Worm (Caenorhabditis elegans) whole organism, midembryonic: Measurements from ENCODE around the gene jmjd-2.

Source experiments
- T22C8.4 ChIP-seq: fragments of 200-800 bp; sonication (Bioruptor generic); IDR thresholded peaks from 2 replicates; pipeline ENCODE4 v1.3.6; 2022; ENCODE audit warnings: missing genetic modification characterization, missing compliant biosample characterization
- cog-1 ChIP-seq: sonication (generic microtip); optimal IDR thresholded peaks from 2 replicates; lab custom pipeline; 2016; ENCODE audit warnings: missing genetic modification characterization, missing compliant biosample characterization
- flt-1 ChIP-seq: fragments of 200-800 bp; sonication (Bioruptor generic); IDR thresholded peaks from 2 replicates; pipeline ENCODE4 v1.3.6; 2022; ENCODE audit warnings: missing genetic modification characterization, missing compliant biosample characterization
- klf-2 ChIP-seq: fragments of 200-800 bp; sonication (Bioruptor generic); conservative IDR thresholded peaks from 2 replicates; pipeline ENCODE4 v1.3.6; 2022; ENCODE audit warnings: missing genetic modification reagents, missing genetic modification characterization, missing compliant biosample characterization
- tab-1 ChIP-seq: fragments of 200-800 bp; sonication (Bioruptor generic); IDR thresholded peaks from 2 replicates; pipeline ENCODE4 v1.3.6; 2022; ENCODE audit warnings: missing genetic modification characterization, missing compliant biosample characterization
- ztf-23 ChIP-seq: fragments of 200-800 bp; sonication (Bioruptor generic); IDR thresholded peaks from 2 replicates; pipeline ENCODE4 v1.3.6; 2022; ENCODE audit warnings: missing genetic modification reagents, missing genetic modification characterization, missing compliant biosample characterization
- ztf-29 ChIP-seq: fragments of 200-800 bp; sonication (Bioruptor generic); IDR thresholded peaks from 2 replicates; pipeline ENCODE4 v1.3.6; 2022; ENCODE audit warnings: missing genetic modification reagents, missing genetic modification characterization, missing compliant biosample characterization

DNA sequence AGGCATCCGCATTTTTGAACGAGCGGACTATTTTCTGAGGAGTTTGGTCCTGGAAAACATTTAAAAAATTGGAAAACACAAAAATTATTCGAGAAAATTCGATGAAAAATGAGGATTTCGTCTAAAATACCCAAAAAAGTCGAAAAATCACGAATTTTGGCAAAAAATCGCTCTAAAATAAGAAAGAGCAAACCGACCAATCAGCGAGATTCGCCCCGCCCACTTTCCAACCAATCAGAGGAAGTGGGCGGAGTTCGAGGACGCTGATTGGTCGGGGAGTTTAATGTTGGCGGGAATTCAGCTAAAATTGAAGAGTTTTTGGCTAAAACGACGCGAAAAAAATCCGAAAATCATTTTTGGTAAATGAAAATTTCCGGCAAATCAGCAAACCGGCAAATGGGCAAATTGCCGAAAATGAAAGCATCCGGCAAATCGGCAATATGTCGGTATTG, 25.8 kb upstream of the jmjd-2 start, which contains the start of gene Y54G11A.1:
- TF ChIP-seq tab-1 = no peak
- TF ChIP-seq cog-1 (tag; lab: Kevin White, UChicago) = no peak
- TF ChIP-seq ztf-29 (GFP tag; lab: Robert Waterston, UW) = no peak
- TF ChIP-seq flt-1 (GFP tag; lab: Robert Waterston, UW) = no peak
- no peak for TF ChIP-seq ztf-23 (GFP tag; lab: Robert Waterston, UW)
- TF ChIP-seq klf-2 (GFP tag; lab: Robert Waterston, UW) = no peak
- TF ChIP-seq T22C8.4 (GFP tag; lab: Robert Waterston, UW) = no peak
